Worm (Caenorhabditis elegans) whole organism, mixed stage, embryonic: Measurements from ENCODE around the gene his-71.

Experiments used
- drap-1 ChIP-seq: fragments of 200-800 bp; sonication (Bioruptor generic); optimal IDR thresholded peaks from 3 replicates; lab custom pipeline; 2018; ENCODE audit warnings: mild to moderate bottlenecking, missing genetic modification characterization, missing compliant biosample characterization
- snpc-4 ChIP-seq: fragments of 150-350 bp; optimal IDR thresholded peaks from 2 replicates; lab custom pipeline; 2014; ENCODE audit warnings: missing biosample characterization, missing genetic modification characterization

ce11 chrX:7982047-7982446 is at the start of gene his-71:
- TF ChIP-seq drap-1 (GFP tag; lab: Kevin White, UChicago) = no peak
- TF ChIP-seq snpc-4 (tag; lab: Kevin White, UChicago) = no peak
